Worm (Caenorhabditis elegans) whole organism, early embryonic: ENCODE results near the gene C04B4.1.

Experiments used
- B0310.2 ChIP-seq: sonication (generic microtip); optimal IDR thresholded peaks from 2 replicates; lab custom pipeline; 2016; ENCODE audit warnings: mild to moderate bottlenecking, missing genetic modification characterization, missing compliant biosample characterization
- F13C5.2 ChIP-seq: sonication (generic microtip); optimal IDR thresholded peaks from 2 replicates; lab custom pipeline; 2017; ENCODE audit warnings: mild to moderate bottlenecking, missing genetic modification characterization, inconsistent platforms, missing compliant biosample characterization
- ama-1 ChIP-seq: fragments of 150-350 bp; optimal IDR thresholded peaks from 2 replicates; lab custom pipeline; 2014
- ceh-13 ChIP-seq: fragments of 200-800 bp; sonication (Bioruptor generic); optimal IDR thresholded peaks from 2 replicates; lab custom pipeline; 2018; ENCODE audit warnings: mild to moderate bottlenecking, missing genetic modification characterization, missing compliant biosample characterization
- ceh-36 ChIP-seq: sonication (generic microtip); optimal IDR thresholded peaks from 2 replicates; lab custom pipeline; 2016; ENCODE audit warnings: missing genetic modification characterization, inconsistent platforms, missing compliant biosample characterization
- ets-7 ChIP-seq: sonication (generic microtip); optimal IDR thresholded peaks from 2 replicates; lab custom pipeline; 2016; ENCODE audit warnings: missing genotype, missing genetic modification characterization, missing compliant biosample characterization
- flt-1 ChIP-seq: fragments of 200-800 bp; sonication (Bioruptor generic); IDR thresholded peaks from 2 replicates; pipeline ENCODE4 v1.3.6; 2022; ENCODE audit warnings: missing genetic modification characterization, missing compliant biosample characterization
- hmg-4 ChIP-seq: fragments of 200-800 bp; sonication (Bioruptor generic); optimal IDR thresholded peaks from 2 replicates; lab custom pipeline; 2018; ENCODE audit warnings: mild to moderate bottlenecking, missing genetic modification characterization, missing compliant biosample characterization
- pes-1 ChIP-seq: fragments of 200-800 bp; sonication (Bioruptor generic); IDR thresholded peaks from 2 replicates; pipeline ENCODE4 v1.3.6; 2022; ENCODE audit warnings: missing genetic modification reagents, missing genetic modification characterization, missing compliant biosample characterization
- scrt-1 ChIP-seq: fragments of 200-800 bp; sonication (Bioruptor generic); IDR thresholded peaks from 2 replicates; pipeline ENCODE4 v1.3.6; 2022; ENCODE audit warnings: missing genetic modification characterization, missing compliant biosample characterization
- tbx-11 ChIP-seq: fragments of 200-800 bp; sonication (Bioruptor generic); IDR thresholded peaks from 2 replicates; pipeline ENCODE4 v1.3.6; 2022; ENCODE audit warnings: missing genetic modification characterization, missing compliant biosample characterization
- tbx-37 ChIP-seq: fragments of 200-800 bp; sonication (Bioruptor generic); conservative IDR thresholded peaks from 2 replicates; pipeline ENCODE4 v1.3.6; 2022; ENCODE audit warnings: missing genetic modification reagents, missing genetic modification characterization, missing compliant biosample characterization
- tra-4 ChIP-seq: sonication (generic microtip); optimal IDR thresholded peaks from 2 replicates; lab custom pipeline; 2017; ENCODE audit warnings: missing genetic modification characterization, missing compliant biosample characterization

- no peak for TF ChIP-seq B0310.2 (tag; lab: Kevin White, UChicago)
- no peak for TF ChIP-seq ama-1 (lab: Kevin White, UChicago)
- no peak for TF ChIP-seq tra-4 (tag; lab: Kevin White, UChicago)
- no peak for TF ChIP-seq flt-1 (GFP tag; lab: Robert Waterston, UW)
- TF ChIP-seq ceh-36 (tag; lab: Kevin White, UChicago), result no peak
- TF ChIP-seq tbx-11, result no peak
- TF ChIP-seq ceh-13 (GFP tag; lab: Kevin White, UChicago), result no peak
- no peak for TF ChIP-seq hmg-4 (GFP tag; lab: Kevin White, UChicago)
- no peak for TF ChIP-seq scrt-1 (GFP tag; lab: Robert Waterston, UW)
- TF ChIP-seq ets-7, result no peak
- no peak for TF ChIP-seq tbx-37 (GFP tag; lab: Robert Waterston, UW)
- TF ChIP-seq F13C5.2, result no peak
- no peak for TF ChIP-seq pes-1 (GFP tag; lab: Robert Waterston, UW)
Observed at ce11 chrX:12273870-12274269, 6.7 kb upstream of the C04B4.1 start, which contains the start of gene H19J13.2.
